Worm (Caenorhabditis elegans) whole organism, early embryonic: ENCODE data around the gene F36H12.3.
"Not testable (repeated sequence)": the region's sequence is repeated elsewhere in the genome, so short reads cannot be mapped to it uniquely, and the experiment has no call there.

Experiments used
- B0310.2 ChIP-seq: sonication (generic microtip); optimal IDR thresholded peaks from 2 replicates; lab custom pipeline; 2016; ENCODE audit warnings: mild to moderate bottlenecking, missing genetic modification characterization, missing compliant biosample characterization
- F13C5.2 ChIP-seq: sonication (generic microtip); optimal IDR thresholded peaks from 2 replicates; lab custom pipeline; 2017; ENCODE audit warnings: mild to moderate bottlenecking, missing genetic modification characterization, inconsistent platforms, missing compliant biosample characterization
- aly-1 ChIP-seq: sonication (generic microtip); optimal IDR thresholded peaks from 2 replicates; lab custom pipeline; 2016; ENCODE audit warnings: missing genetic modification characterization, missing compliant biosample characterization
- ama-1 ChIP-seq: fragments of 150-350 bp; optimal IDR thresholded peaks from 2 replicates; lab custom pipeline; 2014
- ceh-13 ChIP-seq: fragments of 200-800 bp; sonication (Bioruptor generic); optimal IDR thresholded peaks from 2 replicates; lab custom pipeline; 2018; ENCODE audit warnings: mild to moderate bottlenecking, missing genetic modification characterization, missing compliant biosample characterization
- ceh-36 ChIP-seq: sonication (generic microtip); optimal IDR thresholded peaks from 2 replicates; lab custom pipeline; 2016; ENCODE audit warnings: missing genetic modification characterization, inconsistent platforms, missing compliant biosample characterization
- ets-7 ChIP-seq: sonication (generic microtip); optimal IDR thresholded peaks from 2 replicates; lab custom pipeline; 2016; ENCODE audit warnings: missing genotype, missing genetic modification characterization, missing compliant biosample characterization
- flt-1 ChIP-seq: fragments of 200-800 bp; sonication (Bioruptor generic); IDR thresholded peaks from 2 replicates; pipeline ENCODE4 v1.3.6; 2022; ENCODE audit warnings: missing genetic modification characterization, missing compliant biosample characterization
- hmbx-1 ChIP-seq: sonication (generic microtip); optimal IDR thresholded peaks from 2 replicates; lab custom pipeline; 2016; ENCODE audit warnings: mild to moderate bottlenecking, missing genetic modification characterization, missing compliant biosample characterization
- hmg-4 ChIP-seq: fragments of 200-800 bp; sonication (Bioruptor generic); optimal IDR thresholded peaks from 2 replicates; lab custom pipeline; 2018; ENCODE audit warnings: mild to moderate bottlenecking, missing genetic modification characterization, missing compliant biosample characterization
- hnd-1 ChIP-seq: sonication (generic microtip); optimal IDR thresholded peaks from 2 replicates; lab custom pipeline; 2016; ENCODE audit warnings: missing genetic modification characterization, missing compliant biosample characterization
- pes-1 ChIP-seq: fragments of 200-800 bp; sonication (Bioruptor generic); IDR thresholded peaks from 2 replicates; pipeline ENCODE4 v1.3.6; 2022; ENCODE audit warnings: missing genetic modification reagents, missing genetic modification characterization, missing compliant biosample characterization
- scrt-1 ChIP-seq: fragments of 200-800 bp; sonication (Bioruptor generic); IDR thresholded peaks from 2 replicates; pipeline ENCODE4 v1.3.6; 2022; ENCODE audit warnings: missing genetic modification characterization, missing compliant biosample characterization
- sea-1 ChIP-seq: fragments of 200-800 bp; sonication (Bioruptor generic); conservative IDR thresholded peaks from 2 replicates; pipeline ENCODE4 v1.3.6; 2022; ENCODE audit warnings: missing genetic modification characterization, missing compliant biosample characterization
- tbx-11 ChIP-seq: fragments of 200-800 bp; sonication (Bioruptor generic); IDR thresholded peaks from 2 replicates; pipeline ENCODE4 v1.3.6; 2022; ENCODE audit warnings: missing genetic modification characterization, missing compliant biosample characterization
- tbx-37 ChIP-seq: fragments of 200-800 bp; sonication (Bioruptor generic); conservative IDR thresholded peaks from 2 replicates; pipeline ENCODE4 v1.3.6; 2022; ENCODE audit warnings: missing genetic modification reagents, missing genetic modification characterization, missing compliant biosample characterization
- tra-4 ChIP-seq: sonication (generic microtip); optimal IDR thresholded peaks from 2 replicates; lab custom pipeline; 2017; ENCODE audit warnings: missing genetic modification characterization, missing compliant biosample characterization

Gene F36H12.3

DNA sequence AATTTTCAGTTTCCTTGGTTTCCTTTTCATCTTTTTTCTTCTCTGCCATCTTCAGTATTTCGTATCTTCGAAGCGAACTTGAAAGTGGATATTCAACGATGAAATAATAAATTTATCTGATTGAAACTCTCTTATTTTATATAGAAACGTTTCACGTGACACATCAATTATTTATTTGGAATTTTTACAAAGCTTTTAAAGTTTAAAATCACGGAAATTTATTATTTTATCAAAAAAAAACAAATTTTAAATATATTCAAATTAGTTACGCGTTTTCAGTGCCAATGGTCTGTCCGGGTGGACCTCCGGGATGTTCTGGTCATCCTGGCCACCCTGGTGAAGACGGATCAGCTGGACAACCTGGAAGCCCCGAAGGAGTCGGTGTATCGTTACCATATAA, 30.4 kb downstream of the F36H12.3 start, which contains the start of gene ZK354.7:
TSS of gene ZK354.7 (minus strand) at position 101 of the 400 bp plus-strand sequence.
- TF ChIP-seq pes-1, result no peak
- no peak for TF ChIP-seq tbx-37 (GFP tag; lab: Robert Waterston, UW)
- no peak for TF ChIP-seq hmg-4 (GFP tag; lab: Kevin White, UChicago)
- no peak for TF ChIP-seq ets-7
- no peak for TF ChIP-seq sea-1 (GFP tag; lab: Robert Waterston, UW)
- no peak for TF ChIP-seq tbx-11 (GFP tag; lab: Robert Waterston, UW)
- TF ChIP-seq B0310.2 (tag; lab: Kevin White, UChicago), result no peak
- no peak for TF ChIP-seq F13C5.2 (tag; lab: Kevin White, UChicago)
- no peak for TF ChIP-seq ama-1 (lab: Kevin White, UChicago)
- TF ChIP-seq ceh-13 (GFP tag; lab: Kevin White, UChicago), result no peak
- no peak for TF ChIP-seq tra-4
- TF ChIP-seq scrt-1, result no peak
- no peak for TF ChIP-seq hmbx-1 (tag; lab: Kevin White, UChicago)
- no peak for TF ChIP-seq flt-1 (GFP tag; lab: Robert Waterston, UW)
- TF ChIP-seq ceh-36 (tag; lab: Kevin White, UChicago), result no peak
- no peak for TF ChIP-seq aly-1 (tag; lab: Kevin White, UChicago)
- TF ChIP-seq hnd-1 (tag; lab: Kevin White, UChicago), result no peak

DNA sequence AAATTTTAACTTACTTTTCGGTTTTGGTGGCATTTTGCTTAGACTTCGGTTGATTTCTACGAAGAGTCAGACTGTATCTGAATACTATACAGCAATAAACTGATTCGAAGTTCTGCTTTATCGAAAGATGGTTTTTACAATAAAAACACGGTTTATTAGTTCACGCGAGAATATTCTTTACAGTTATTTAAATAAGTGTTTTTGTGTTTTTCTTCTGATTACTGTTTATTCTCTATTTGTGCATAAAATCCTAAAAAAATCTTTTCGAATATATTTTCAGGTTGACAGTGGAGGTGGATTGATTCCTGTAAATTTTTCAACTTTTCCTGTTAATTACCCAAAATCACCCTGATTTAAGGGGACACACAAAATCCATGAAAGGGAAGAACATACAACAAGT, 33.4 kb downstream of the F36H12.3 start, which contains the start of gene ZK354.8:
TSS of gene ZK354.8 (minus strand) at position 101 of the 400 bp plus-strand sequence.
- TF ChIP-seq tbx-37 (GFP tag; lab: Robert Waterston, UW) (no peak), ceh-36 (tag; lab: Kevin White, UChicago) (no peak), hmg-4 (GFP tag; lab: Kevin White, UChicago) (no peak), ceh-13 (GFP tag; lab: Kevin White, UChicago) (no peak), ama-1 (lab: Kevin White, UChicago) (no peak), tbx-11 (GFP tag; lab: Robert Waterston, UW) (no peak), sea-1 (GFP tag; lab: Robert Waterston, UW) (no peak), tra-4 (no peak), scrt-1 (no peak)

DNA sequence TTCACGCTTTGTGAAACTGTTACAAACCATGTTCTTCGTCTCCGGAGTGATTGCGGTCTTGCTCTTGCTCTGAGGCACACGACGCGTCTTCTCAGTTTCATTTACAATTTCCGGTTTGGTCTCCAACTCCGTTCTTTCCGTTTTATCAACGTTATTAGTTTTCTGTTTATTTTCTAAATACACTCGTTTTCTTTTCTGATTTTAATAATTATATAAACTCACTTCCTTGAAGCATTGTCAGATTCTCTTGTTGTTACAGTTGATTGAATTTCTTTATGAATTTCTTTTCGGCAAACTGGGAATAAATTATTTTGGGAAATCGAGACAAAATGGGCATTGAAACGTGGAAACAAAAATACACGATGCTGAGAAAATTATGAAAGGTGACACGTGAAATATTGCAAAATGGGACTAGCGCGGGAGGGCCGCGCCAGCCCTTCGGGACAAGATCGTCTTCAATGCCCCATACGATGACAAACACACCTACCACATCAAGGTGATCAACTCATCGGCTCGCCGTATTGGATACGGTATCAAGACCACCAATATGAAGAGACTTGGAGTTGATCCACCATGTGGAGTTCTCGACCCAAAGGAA, 35.5 kb downstream of the F36H12.3 start, which contains the start of the genes ZK354.9 and msp-58:
TSS of gene ZK354.9 (minus strand) at position 101 of the 598 bp plus-strand sequence.
TSS of gene msp-58 (plus strand) at position 548 of the 598 bp plus-strand sequence.
- not testable (repeated sequence) for TF ChIP-seq tra-4; flt-1 (GFP tag; lab: Robert Waterston, UW); F13C5.2 (tag; lab: Kevin White, UChicago)

DNA sequence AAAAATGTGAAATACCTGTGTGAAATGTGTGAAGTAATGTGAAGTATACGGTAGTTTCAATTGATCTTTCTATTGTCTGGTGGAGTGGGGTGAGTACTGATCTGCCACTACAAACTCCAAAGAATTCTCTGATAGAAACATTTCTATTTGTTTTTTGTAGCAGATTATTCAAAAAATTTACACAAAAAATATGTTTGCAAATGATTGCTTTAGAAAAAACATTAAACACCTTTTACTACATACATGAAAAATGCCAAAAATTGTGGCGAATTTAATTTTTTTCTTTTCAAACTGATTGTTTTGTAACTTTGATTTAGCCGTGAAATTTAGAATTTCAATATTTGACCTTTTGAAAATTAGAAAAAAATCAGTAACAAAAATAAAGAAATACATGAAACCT, 37.1 kb downstream of the F36H12.3 start, which contains the start of gene ZK354.3:
TSS of gene ZK354.3 (plus strand) at position 301 of the 400 bp plus-strand sequence.
- no peak for TF ChIP-seq hmbx-1 (tag; lab: Kevin White, UChicago)
- TF ChIP-seq tra-4, result no peak
- no peak for TF ChIP-seq ama-1 (lab: Kevin White, UChicago)
- TF ChIP-seq scrt-1, result no peak
- TF ChIP-seq ets-7, result no peak
- no peak for TF ChIP-seq sea-1 (GFP tag; lab: Robert Waterston, UW)
- TF ChIP-seq hmg-4 (GFP tag; lab: Kevin White, UChicago), result no peak

DNA sequence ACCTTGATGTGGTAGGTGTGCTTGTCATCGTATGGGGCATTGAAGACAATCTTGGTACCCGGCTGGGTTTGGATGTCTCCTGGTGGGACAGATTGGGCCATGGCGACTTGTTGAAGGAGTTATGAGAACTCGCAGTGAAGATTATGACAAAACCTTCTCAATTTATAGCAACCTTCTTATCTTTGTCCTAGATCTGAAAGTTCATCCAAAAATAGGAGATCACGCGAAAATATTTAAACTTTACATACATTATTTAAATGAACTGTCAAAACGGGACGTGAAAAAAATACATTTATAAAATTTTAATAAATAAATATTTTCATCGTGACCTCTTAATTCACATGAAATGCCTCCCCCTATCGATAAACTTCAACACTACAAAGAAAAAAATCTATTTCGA, 40.4 kb downstream of the F36H12.3 start, which contains the start of the genes msp-59 and ZK354.2:
TSS of gene msp-59 (minus strand) at position 101 of the 400 bp plus-strand sequence.
TSS of gene ZK354.2 (plus strand) at position 395 of the 400 bp plus-strand sequence.
- TF ChIP-seq tra-4; flt-1 (GFP tag; lab: Robert Waterston, UW); tbx-11 (GFP tag; lab: Robert Waterston, UW): not testable (repeated sequence)

DNA sequence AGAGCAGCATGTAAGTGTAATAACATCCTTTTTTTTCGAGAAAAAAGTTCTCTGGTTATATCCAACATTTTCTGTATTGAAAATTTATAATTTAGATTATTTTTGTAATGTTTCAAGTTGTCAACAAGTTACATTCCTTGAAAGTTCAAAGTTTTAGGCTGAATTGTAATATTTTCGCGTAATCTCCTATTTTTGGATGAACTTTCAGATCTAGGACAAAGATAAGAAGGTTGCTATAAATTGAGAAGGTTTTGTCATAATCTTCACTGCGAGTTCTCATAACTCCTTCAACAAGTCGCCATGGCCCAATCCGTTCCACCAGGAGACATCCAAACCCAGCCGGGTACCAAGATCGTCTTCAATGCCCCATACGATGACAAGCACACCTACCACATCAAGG, 43.6 kb downstream of the F36H12.3 start, which contains the start of gene msp-65:
TSS of gene msp-65 (plus strand) at position 301 of the 400 bp plus-strand sequence.
- not testable (repeated sequence) for TF ChIP-seq ama-1 (lab: Kevin White, UChicago); sea-1 (GFP tag; lab: Robert Waterston, UW); flt-1 (GFP tag; lab: Robert Waterston, UW)

DNA sequence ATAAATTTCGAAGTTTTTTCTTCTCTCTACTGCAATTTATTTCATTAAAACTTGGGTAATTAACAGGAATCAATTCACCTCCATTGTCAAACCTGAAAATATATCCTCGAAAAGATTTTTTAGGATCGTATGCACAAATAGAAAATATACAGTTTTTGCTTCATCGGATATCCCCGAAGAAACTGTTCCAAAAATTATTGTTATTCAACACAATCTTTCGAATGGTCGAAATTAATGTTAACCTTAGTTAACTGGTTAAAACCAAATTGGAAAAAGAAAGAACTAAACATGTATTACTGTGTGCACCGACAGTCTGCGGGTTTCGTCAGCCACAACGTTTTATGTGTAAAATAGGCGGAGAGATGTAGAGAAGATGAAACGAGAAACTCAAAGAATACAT, 44.5 kb downstream of the F36H12.3 start:
- TF ChIP-seq ets-7 (no peak), ceh-13 (GFP tag; lab: Kevin White, UChicago) (no peak), aly-1 (tag; lab: Kevin White, UChicago) (no peak)

DNA sequence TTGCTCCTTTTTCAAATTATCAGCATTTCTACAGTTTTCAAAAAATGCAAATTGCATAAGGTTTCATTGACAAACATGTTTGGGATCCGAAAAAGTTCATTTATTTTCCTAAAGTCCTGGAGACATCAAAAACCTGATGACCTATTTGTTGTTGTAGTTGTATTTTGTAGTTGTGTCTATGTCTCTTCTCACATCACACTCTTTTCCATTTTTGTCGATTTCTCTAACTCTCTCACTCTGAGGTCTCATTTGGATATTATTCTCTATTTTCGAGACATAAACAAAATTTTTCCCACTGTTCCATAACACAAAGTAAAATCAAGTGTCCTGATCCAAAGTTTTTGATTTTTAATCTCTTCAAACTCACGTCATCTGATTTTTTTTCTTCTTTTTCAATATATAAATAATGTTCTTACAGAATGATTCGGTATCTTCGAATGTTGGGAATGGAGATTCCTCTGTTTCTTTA, 46.3 kb downstream of the F36H12.3 start, which contains the start of gene slc-46A:
TSS of gene slc-46A (plus strand) at position 419 of the 469 bp plus-strand sequence.
- TF ChIP-seq hmbx-1 (tag; lab: Kevin White, UChicago), result no peak
- TF ChIP-seq ceh-36 (tag; lab: Kevin White, UChicago), result no peak
- TF ChIP-seq sea-1 (GFP tag; lab: Robert Waterston, UW), result no peak
- no peak for TF ChIP-seq ceh-13 (GFP tag; lab: Kevin White, UChicago)
- no peak for TF ChIP-seq aly-1 (tag; lab: Kevin White, UChicago)
- no peak for TF ChIP-seq tra-4
- no peak for TF ChIP-seq B0310.2 (tag; lab: Kevin White, UChicago)
- no peak for TF ChIP-seq ets-7
- no peak for TF ChIP-seq hnd-1 (tag; lab: Kevin White, UChicago)
- TF ChIP-seq ama-1 (lab: Kevin White, UChicago), result no peak
- no peak for TF ChIP-seq flt-1 (GFP tag; lab: Robert Waterston, UW)
- no peak for TF ChIP-seq F13C5.2 (tag; lab: Kevin White, UChicago)
- no peak for TF ChIP-seq tbx-11 (GFP tag; lab: Robert Waterston, UW)
- no peak for TF ChIP-seq hmg-4 (GFP tag; lab: Kevin White, UChicago)
- no peak for TF ChIP-seq pes-1
- TF ChIP-seq scrt-1, result no peak
- no peak for TF ChIP-seq tbx-37 (GFP tag; lab: Robert Waterston, UW)
